Fruit fly (Drosophila melanogaster): Measurements from ENCODE around the gene Trpgamma.

dm6 chr2L:16713929-16714328 is 37.4 kb upstream of the Trpgamma start:
- TF ChIP-seq CG3032 (tag; optimal IDR thresholded peaks at IDR 0.05) (no peak), CG8319 (GFP tag; optimal IDR thresholded peaks at IDR 0.05) (no peak), eg (GFP tag; IDR thresholded peaks at IDR 0.05) (no peak), topi (GFP tag; optimal IDR thresholded peaks at IDR 0.05) (no peak), CG8632 (GFP tag; optimal IDR thresholded peaks at IDR 0.05) (no peak), Hr38 (GFP tag; optimal IDR thresholded peaks at IDR 0.05) (no peak), CG34406 (GFP tag; optimal IDR thresholded peaks at IDR 0.05) (no peak), acj6 (GFP tag; optimal IDR thresholded peaks at IDR 0.05) (no peak), CG6808 (GFP tag; optimal IDR thresholded peaks at IDR 0.05) (no peak), Sox102F (GFP tag; optimal IDR thresholded peaks at IDR 0.05) (no peak), Hr39 (GFP tag; optimal IDR thresholded peaks at IDR 0.05) (no peak), vri (GFP tag; optimal IDR thresholded peaks at IDR 0.05) (no peak), Blimp-1 (GFP tag; optimal IDR thresholded peaks at IDR 0.05) (no peak), Sox14 (GFP tag; optimal IDR thresholded peaks at IDR 0.05) (no peak)

All from whole organism, prepupa.